Worm (Caenorhabditis elegans) whole organism, L2 larva: ENCODE data around the gene C16E9.1.

Experiments used
- C34F6.9 ChIP-seq: fragments of 150-350 bp; optimal IDR thresholded peaks from 2 replicates; lab custom pipeline; 2014; ENCODE audit warnings: missing biosample characterization, missing genetic modification characterization
- F13H6.1 ChIP-seq: sonication (generic microtip); optimal IDR thresholded peaks from 2 replicates; lab custom pipeline; 2016; ENCODE audit warnings: missing genetic modification characterization, missing compliant biosample characterization
- Y55F3AM.14 ChIP-seq: fragments of 200-800 bp; sonication (Bioruptor generic); optimal IDR thresholded peaks from 2 replicates; lab custom pipeline; 2018; ENCODE audit warnings: mild to moderate bottlenecking, missing genetic modification characterization, missing compliant biosample characterization
- ZK546.5 ChIP-seq: sonication (generic microtip); optimal IDR thresholded peaks from 2 replicates; lab custom pipeline; 2017; ENCODE audit warnings: missing biosample characterization, missing genetic modification characterization
- aly-2 ChIP-seq: fragments of 150-350 bp; optimal IDR thresholded peaks from 2 replicates; lab custom pipeline; 2014; ENCODE audit warnings: missing biosample characterization, missing genetic modification characterization
- ama-1 ChIP-seq: fragments of 150-350 bp; optimal IDR thresholded peaks from 2 replicates; lab custom pipeline; 2018; ENCODE audit warnings: inconsistent platforms
- blmp-1 ChIP-seq: sonication (generic microtip); optimal IDR thresholded peaks from 2 replicates; lab custom pipeline; 2017; ENCODE audit warnings: missing genetic modification characterization, mild to moderate bottlenecking, missing compliant biosample characterization, antibody characterized with exemption, moderate library complexity; ENCODE audit not compliant: insufficient read depth
- ceh-82 ChIP-seq: fragments of 150-350 bp; optimal IDR thresholded peaks from 2 replicates; lab custom pipeline; 2014; ENCODE audit warnings: missing biosample characterization, missing genetic modification characterization
- egl-27 ChIP-seq: sonication (generic microtip); optimal IDR thresholded peaks from 3 replicates; lab custom pipeline; 2017; ENCODE audit warnings: missing biosample characterization, missing genetic modification reagents, missing genetic modification characterization
- elt-1 ChIP-seq: fragments of 150-350 bp; optimal IDR thresholded peaks from 2 replicates; lab custom pipeline; 2014; ENCODE audit warnings: missing biosample characterization, missing genetic modification characterization
- elt-3 ChIP-seq: sonication (generic microtip); optimal IDR thresholded peaks from 2 replicates; lab custom pipeline; 2017; ENCODE audit warnings: missing biosample characterization, missing genetic modification characterization
- gmeb-1 ChIP-seq: fragments of 150-350 bp; optimal IDR thresholded peaks from 2 replicates; lab custom pipeline; 2014; ENCODE audit warnings: missing biosample characterization, missing genetic modification characterization
- lin-13 ChIP-seq: fragments of 150-350 bp; optimal IDR thresholded peaks from 2 replicates; lab custom pipeline; 2014; ENCODE audit warnings: missing biosample characterization, missing genetic modification reagents, missing genetic modification characterization
- lsy-2 ChIP-seq, 2 experiments: fragments of 150-350 bp in 1 of 2; sonication (generic microtip) in 1 of 2; optimal IDR thresholded peaks; 2 replicates each; lab custom pipeline; 2014 to 2017; ENCODE audit warnings: missing biosample characterization in 2 of 2, missing genetic modification characterization in 2 of 2
- mab-5 ChIP-seq: fragments of 150-350 bp; optimal IDR thresholded peaks from 2 replicates; lab custom pipeline; 2014; ENCODE audit warnings: missing biosample characterization, missing genetic modification characterization
- mbf-1 ChIP-seq: sonication (generic microtip); optimal IDR thresholded peaks from 2 replicates; lab custom pipeline; 2017; ENCODE audit warnings: missing biosample characterization, missing genetic modification characterization
- mdl-1 ChIP-seq, 2 experiments: fragments of 150-350 bp in 1 of 2; sonication (generic microtip) in 1 of 2; optimal IDR thresholded peaks; 2 replicates each; lab custom pipeline; 2017; ENCODE audit warnings: missing biosample characterization in 2 of 2, missing genetic modification characterization in 2 of 2
- nhr-10 ChIP-seq: sonication (generic microtip); optimal IDR thresholded peaks from 2 replicates; lab custom pipeline; 2017; ENCODE audit warnings: missing biosample characterization, missing genetic modification characterization
- nhr-11 ChIP-seq: fragments of 150-350 bp; optimal IDR thresholded peaks from 2 replicates; lab custom pipeline; 2014; ENCODE audit warnings: missing biosample characterization, missing genetic modification characterization
- nhr-12 ChIP-seq: fragments of 150-350 bp; optimal IDR thresholded peaks from 2 replicates; lab custom pipeline; 2014; ENCODE audit warnings: missing biosample characterization, missing genetic modification characterization
- nhr-129 ChIP-seq: fragments of 150-350 bp; optimal IDR thresholded peaks from 2 replicates; lab custom pipeline; 2014; ENCODE audit warnings: missing biosample characterization, missing genetic modification characterization
- nhr-21 ChIP-seq: fragments of 150-350 bp; optimal IDR thresholded peaks from 2 replicates; lab custom pipeline; 2014; ENCODE audit warnings: missing biosample characterization, missing genetic modification characterization
- nhr-237 ChIP-seq: fragments of 150-350 bp; optimal IDR thresholded peaks from 2 replicates; lab custom pipeline; 2014; ENCODE audit warnings: missing biosample characterization, missing genetic modification characterization
- nhr-25 ChIP-seq: fragments of 150-350 bp; sonication (generic microtip); optimal IDR thresholded peaks from 3 replicates; lab custom pipeline; 2014; ENCODE audit warnings: missing biosample characterization, missing genetic modification characterization
- nhr-77 ChIP-seq: fragments of 150-350 bp; optimal IDR thresholded peaks from 2 replicates; lab custom pipeline; 2014; ENCODE audit warnings: missing biosample characterization, missing genetic modification characterization
- sma-9 ChIP-seq, 2 experiments: fragments of 150-350 bp in 1 of 2; sonication (generic microtip) in 1 of 2; optimal IDR thresholded peaks; 2 replicates each; lab custom pipeline; 2014 to 2016; ENCODE audit warnings: missing genetic modification characterization in 2 of 2, mild to moderate bottlenecking in 1 of 2, missing biosample characterization in 1 of 2, missing compliant biosample characterization in 1 of 2, missing genetic modification reagents in 1 of 2, moderate library complexity in 1 of 2
- snpc-4 ChIP-seq: fragments of 150-350 bp; optimal IDR thresholded peaks from 2 replicates; lab custom pipeline; 2014; ENCODE audit warnings: missing biosample characterization, missing genetic modification characterization
- unc-55 ChIP-seq: fragments of 150-350 bp; sonication (generic microtip); optimal IDR thresholded peaks from 3 replicates; lab custom pipeline; 2014; ENCODE audit warnings: missing biosample characterization, missing genetic modification reagents, missing genetic modification characterization
- unc-62 ChIP-seq: fragments of 150-350 bp; optimal IDR thresholded peaks from 2 replicates; lab custom pipeline; 2014; ENCODE audit warnings: missing biosample characterization, missing genetic modification reagents, missing genetic modification characterization
- zag-1 ChIP-seq: fragments of 150-350 bp; optimal IDR thresholded peaks from 2 replicates; lab custom pipeline; 2014; ENCODE audit warnings: missing biosample characterization, missing genetic modification characterization
- ztf-1 ChIP-seq: fragments of 200-800 bp; sonication (Bioruptor generic); conservative IDR thresholded peaks from 2 replicates; pipeline ENCODE4 v1.3.6; 2022; ENCODE audit warnings: missing genetic modification characterization, missing compliant biosample characterization
- ztf-11 ChIP-seq: sonication (generic microtip); optimal IDR thresholded peaks from 2 replicates; lab custom pipeline; 2017; ENCODE audit warnings: missing biosample characterization, missing genetic modification characterization
- ztf-4 ChIP-seq: fragments of 150-350 bp; optimal IDR thresholded peaks from 2 replicates; lab custom pipeline; 2014; ENCODE audit warnings: missing biosample characterization, missing genetic modification characterization

Gene C16E9.1

ce11 chrX:6953339-6953738 lies 13.3 kb downstream of the C16E9.1 start:
- TF ChIP-seq mdl-1 (tag; optimal IDR thresholded peaks at IDR 0.05; lab: Kevin White, UChicago) (no peak), lsy-2 (tag; optimal IDR thresholded peaks at IDR 0.05; lab: Kevin White, UChicago) (no peak), ZK546.5 (tag; lab: Kevin White, UChicago) (no peak), ztf-4 (no peak), unc-62 (GFP tag; lab: Kevin White, UChicago) (no peak), elt-3 (no peak), nhr-77 (tag; lab: Kevin White, UChicago) (no peak)

DNA sequence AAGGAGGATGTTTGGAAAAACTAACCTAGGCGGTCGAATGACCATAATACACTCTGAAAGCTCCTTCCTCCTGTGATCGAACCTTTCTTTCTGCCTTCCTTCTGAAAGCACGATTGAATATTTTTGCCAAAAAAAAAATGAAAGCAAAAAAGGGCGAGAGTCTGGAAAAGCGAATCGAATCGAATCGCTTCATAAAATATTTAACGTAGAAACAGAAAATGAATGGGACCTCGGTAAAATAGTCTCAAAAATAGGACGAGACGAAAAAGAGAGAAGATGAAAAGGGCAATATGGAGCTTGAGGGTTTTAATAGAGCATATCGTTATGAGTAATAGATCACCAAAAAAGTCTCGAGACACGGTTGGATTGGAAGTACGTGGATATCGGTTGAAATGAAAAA lies 16.3 kb downstream of the C16E9.1 start, which contains the start of gene inx-1:
Gene inx-1 (minus strand): TSS at position 101 of the 400 bp plus-strand sequence.
- TF ChIP-seq nhr-21 (no peak), snpc-4 (tag; lab: Kevin White, UChicago) (no peak), ztf-1 (GFP tag; lab: Robert Waterston, UW) (no peak), mab-5 (no peak), lin-13 (GFP tag; lab: Kevin White, UChicago) (no peak), ceh-82 (tag; lab: Kevin White, UChicago) (no peak), ama-1 (lab: Kevin White, UChicago) (no peak), elt-1 (tag; lab: Kevin White, UChicago) (no peak), mdl-1 (tag; optimal IDR thresholded peaks at IDR 0.05; lab: Kevin White, UChicago) (no peak), blmp-1 (no peak), unc-55 (GFP tag; lab: Kevin White, UChicago) (no peak), nhr-237 (tag; lab: Kevin White, UChicago) (no peak), nhr-129 (tag; lab: Kevin White, UChicago) (no peak)

ce11 chrX:6958914-6959313 lies 18.9 kb downstream of the C16E9.1 start:
- TF ChIP-seq nhr-12 (tag; lab: Kevin White, UChicago) (no peak), elt-1 (tag; lab: Kevin White, UChicago) (no peak), zag-1 (tag; lab: Kevin White, UChicago) (no peak), nhr-21 (no peak), sma-9 (GFP tag; optimal IDR thresholded peaks at IDR 0.05; lab: Kevin White, UChicago) (no peak), sma-9 (tag; optimal IDR thresholded peaks at IDR 0.05; lab: Kevin White, UChicago) (no peak), ZK546.5 (tag; lab: Kevin White, UChicago) (no peak), gmeb-1 (tag; lab: Kevin White, UChicago) (no peak), nhr-25 (no peak)

DNA sequence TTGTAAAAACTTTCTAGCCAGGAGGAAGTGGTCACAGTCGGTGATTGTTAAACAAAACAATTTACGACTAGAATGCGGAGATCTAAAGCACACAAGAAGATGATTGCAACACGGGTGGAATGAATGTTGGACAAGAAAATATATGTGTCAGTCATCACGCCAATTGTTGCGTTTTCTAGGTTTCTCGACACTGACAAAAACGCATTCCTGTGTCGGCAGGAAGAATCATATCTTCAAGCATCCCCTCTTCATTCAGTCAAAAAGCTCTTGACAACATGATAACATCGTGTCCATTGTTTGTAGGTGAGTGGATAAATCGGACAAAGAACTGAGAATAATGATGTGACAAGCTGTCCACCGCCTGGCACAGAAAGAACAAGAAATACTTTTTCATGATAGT lies 19.5 kb downstream of the C16E9.1 start:
- TF ChIP-seq nhr-129 (tag; lab: Kevin White, UChicago) (peak; percentile 41), nhr-12 (tag; lab: Kevin White, UChicago) (no peak), nhr-237 (tag; lab: Kevin White, UChicago) (no peak), elt-1 (tag; lab: Kevin White, UChicago) (no peak), C34F6.9 (no peak), Y55F3AM.14 (GFP tag; lab: Kevin White, UChicago) (no peak), F13H6.1 (tag; lab: Kevin White, UChicago) (peak; percentile 10), blmp-1 (no peak), aly-2 (tag; lab: Kevin White, UChicago) (no peak), mab-5 (no peak), ztf-1 (GFP tag; lab: Robert Waterston, UW) (no peak), sma-9 (GFP tag; optimal IDR thresholded peaks at IDR 0.05; lab: Kevin White, UChicago) (no peak), sma-9 (tag; optimal IDR thresholded peaks at IDR 0.05; lab: Kevin White, UChicago) (no peak), nhr-21 (no peak), egl-27 (tag; lab: Kevin White, UChicago) (no peak)

DNA sequence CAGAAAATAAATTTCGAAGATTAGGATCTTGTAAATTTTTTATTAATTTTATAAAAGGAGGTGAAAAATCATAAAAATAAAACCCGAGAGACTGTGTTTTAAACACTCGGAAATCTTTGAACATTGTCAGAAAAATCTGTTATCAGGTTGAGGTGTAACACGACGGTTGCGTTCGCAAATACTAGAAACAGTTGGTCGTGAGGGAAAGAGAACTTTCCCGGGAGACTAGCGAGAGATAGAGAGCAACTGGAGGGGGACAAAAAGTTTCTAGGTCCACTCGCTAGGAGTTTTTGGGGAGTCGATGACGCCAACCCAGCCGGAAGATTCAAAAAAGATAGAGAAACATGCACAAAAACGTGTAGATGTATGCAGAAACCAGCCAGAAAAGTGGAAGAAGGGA lies 22.3 kb downstream of the C16E9.1 start:
- TF ChIP-seq lsy-2 (tag; optimal IDR thresholded peaks at IDR 0.05; lab: Kevin White, UChicago) (peak in 1 of 2 experiments; percentile 2), mbf-1 (tag; lab: Kevin White, UChicago) (no peak), C34F6.9 (peak; percentile 13)

ce11 chrX:6963842-6964241 lies 23.8 kb downstream of the C16E9.1 start:
- TF ChIP-seq nhr-10 = no peak
- no peak for TF ChIP-seq ztf-11 (tag; lab: Kevin White, UChicago)
- no peak for TF ChIP-seq nhr-11 (tag; lab: Kevin White, UChicago)
- no peak for TF ChIP-seq lsy-2 (tag; optimal IDR thresholded peaks at IDR 0.05; lab: Kevin White, UChicago)
- no peak for TF ChIP-seq nhr-129 (tag; lab: Kevin White, UChicago)
